Worm (Caenorhabditis elegans): ENCODE measurements around the gene dpy-27.

Gene dpy-27

DNA sequence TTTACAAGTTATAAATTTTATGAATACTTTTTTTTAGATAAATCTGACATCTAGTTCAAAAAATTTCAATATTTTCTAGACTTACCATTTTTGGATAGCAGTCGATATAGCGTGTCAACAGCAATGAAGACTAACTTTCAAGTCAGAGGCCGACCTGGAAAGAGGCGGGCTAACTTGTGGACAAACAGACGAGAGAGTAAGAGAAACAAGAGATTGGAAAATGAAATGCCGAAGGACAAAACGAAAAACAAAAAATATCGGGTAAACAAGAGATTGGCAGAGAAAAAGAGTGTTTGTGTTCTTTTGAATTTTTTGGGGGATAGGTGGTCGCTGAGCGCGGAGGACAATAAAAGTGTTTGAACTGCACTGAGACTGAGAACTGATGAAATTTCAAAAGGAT lies 46.3 kb downstream of the dpy-27 start, which contains the start of gene lec-4:
TSS of gene lec-4 (minus strand) at position 154 of the 400 bp plus-strand sequence.
- TF ChIP-seq blmp-1 (tag; optimal IDR thresholded peaks at IDR 0.05; ENCODE audit: insufficient read depth) (peak; percentile 9), alr-1 (tag; optimal IDR thresholded peaks at IDR 0.05) (no peak), ztf-1 (GFP tag; conservative IDR thresholded peaks at IDR 0.05) (no peak), nhr-11 (tag; optimal IDR thresholded peaks at IDR 0.05) (no peak), ceh-16 (tag; optimal IDR thresholded peaks at IDR 0.05) (no peak), aly-2 (tag; optimal IDR thresholded peaks at IDR 0.05) (no peak), crh-2 (tag; optimal IDR thresholded peaks at IDR 0.05) (peak; percentile 62), unc-62 (GFP tag; optimal IDR thresholded peaks at IDR 0.05) (no peak), unc-39 (tag; optimal IDR thresholded peaks at IDR 0.05) (no peak), lin-39 (tag; optimal IDR thresholded peaks at IDR 0.05) (no peak), nhr-10 (tag; optimal IDR thresholded peaks at IDR 0.05) (no peak), lin-13 (GFP tag; optimal IDR thresholded peaks at IDR 0.05) (peak; percentile 3), R02D3.7 (tag; optimal IDR thresholded peaks at IDR 0.05) (no peak), fos-1 (tag; optimal IDR thresholded peaks at IDR 0.05) (peak; percentile 59), Y55F3AM.14 (GFP tag; optimal IDR thresholded peaks at IDR 0.05) (no peak), nhr-237 (tag; optimal IDR thresholded peaks at IDR 0.05) (no peak), ceh-82 (tag; optimal IDR thresholded peaks at IDR 0.05) (no peak), nhr-25 (tag; optimal IDR thresholded peaks at IDR 0.05) (peak; percentile 40), nhr-129 (tag; optimal IDR thresholded peaks at IDR 0.05) (peak; percentile 67), mdl-1 (tag; optimal IDR thresholded peaks at IDR 0.05) (no peak), sma-3 (GFP tag; optimal IDR thresholded peaks at IDR 0.05) (peak; percentile 48), sma-9 (GFP tag; optimal IDR thresholded peaks at IDR 0.05) (peak; percentile 43), sma-9 (tag; optimal IDR thresholded peaks at IDR 0.05) (no peak), elt-3 (tag; optimal IDR thresholded peaks at IDR 0.05) (no peak), dmd-4 (tag; optimal IDR thresholded peaks at IDR 0.05) (no peak), lsy-2 (tag; optimal IDR thresholded peaks at IDR 0.05) (peak; percentile 7 to 68), nhr-12 (tag; optimal IDR thresholded peaks at IDR 0.05) (no peak), ztf-4 (tag; optimal IDR thresholded peaks at IDR 0.05) (no peak), egl-27 (tag; optimal IDR thresholded peaks at IDR 0.05) (peak; percentile 17), nhr-23 (tag; optimal IDR thresholded peaks at IDR 0.05) (no peak), elt-1 (tag; optimal IDR thresholded peaks at IDR 0.05) (no peak), nhr-6 (tag; optimal IDR thresholded peaks at IDR 0.05) (peak; percentile 60), F13H6.1 (tag; optimal IDR thresholded peaks at IDR 0.05) (peak; percentile 59), mab-5 (tag; optimal IDR thresholded peaks at IDR 0.05) (no peak), nhr-77 (tag; optimal IDR thresholded peaks at IDR 0.05) (no peak), mbf-1 (tag; optimal IDR thresholded peaks at IDR 0.05) (no peak), ZK546.5 (tag; optimal IDR thresholded peaks at IDR 0.05) (no peak), peb-1 (tag; optimal IDR thresholded peaks at IDR 0.05) (no peak), ztf-11 (tag; optimal IDR thresholded peaks at IDR 0.05) (no peak), skn-1 (tag; optimal IDR thresholded peaks at IDR 0.05) (no peak), gmeb-1 (tag; optimal IDR thresholded peaks at IDR 0.05) (no peak), nhr-21 (tag; optimal IDR thresholded peaks at IDR 0.05) (no peak), ama-1 (optimal IDR thresholded peaks at IDR 0.05) (peak; percentile 51), lin-11 (tag; optimal IDR thresholded peaks at IDR 0.05) (no peak), unc-55 (GFP tag; optimal IDR thresholded peaks at IDR 0.05) (peak; percentile 61), C34F6.9 (tag; optimal IDR thresholded peaks at IDR 0.05) (peak; percentile 65), zag-1 (tag; optimal IDR thresholded peaks at IDR 0.05) (no peak), snpc-4 (tag; optimal IDR thresholded peaks at IDR 0.05) (no peak), sem-4 (tag; optimal IDR thresholded peaks at IDR 0.05) (no peak)
